Worm (Caenorhabditis elegans) whole organism, early embryonic: ENCODE measurements around the gene str-238.

Experiments
- B0310.2 ChIP-seq: sonication (generic microtip); optimal IDR thresholded peaks from 2 replicates; lab custom pipeline; 2016; ENCODE audit warnings: mild to moderate bottlenecking, missing genetic modification characterization, missing compliant biosample characterization
- F13C5.2 ChIP-seq: sonication (generic microtip); optimal IDR thresholded peaks from 2 replicates; lab custom pipeline; 2017; ENCODE audit warnings: mild to moderate bottlenecking, missing genetic modification characterization, inconsistent platforms, missing compliant biosample characterization
- aly-1 ChIP-seq: sonication (generic microtip); optimal IDR thresholded peaks from 2 replicates; lab custom pipeline; 2016; ENCODE audit warnings: missing genetic modification characterization, missing compliant biosample characterization
- ama-1 ChIP-seq: fragments of 150-350 bp; optimal IDR thresholded peaks from 2 replicates; lab custom pipeline; 2014
- ceh-13 ChIP-seq: fragments of 200-800 bp; sonication (Bioruptor generic); optimal IDR thresholded peaks from 2 replicates; lab custom pipeline; 2018; ENCODE audit warnings: mild to moderate bottlenecking, missing genetic modification characterization, missing compliant biosample characterization
- ceh-36 ChIP-seq: sonication (generic microtip); optimal IDR thresholded peaks from 2 replicates; lab custom pipeline; 2016; ENCODE audit warnings: missing genetic modification characterization, inconsistent platforms, missing compliant biosample characterization
- ets-7 ChIP-seq: sonication (generic microtip); optimal IDR thresholded peaks from 2 replicates; lab custom pipeline; 2016; ENCODE audit warnings: missing genotype, missing genetic modification characterization, missing compliant biosample characterization
- flt-1 ChIP-seq: fragments of 200-800 bp; sonication (Bioruptor generic); IDR thresholded peaks from 2 replicates; pipeline ENCODE4 v1.3.6; 2022; ENCODE audit warnings: missing genetic modification characterization, missing compliant biosample characterization
- hmbx-1 ChIP-seq: sonication (generic microtip); optimal IDR thresholded peaks from 2 replicates; lab custom pipeline; 2016; ENCODE audit warnings: mild to moderate bottlenecking, missing genetic modification characterization, missing compliant biosample characterization
- hmg-4 ChIP-seq: fragments of 200-800 bp; sonication (Bioruptor generic); optimal IDR thresholded peaks from 2 replicates; lab custom pipeline; 2018; ENCODE audit warnings: mild to moderate bottlenecking, missing genetic modification characterization, missing compliant biosample characterization
- hnd-1 ChIP-seq: sonication (generic microtip); optimal IDR thresholded peaks from 2 replicates; lab custom pipeline; 2016; ENCODE audit warnings: missing genetic modification characterization, missing compliant biosample characterization
- pes-1 ChIP-seq: fragments of 200-800 bp; sonication (Bioruptor generic); IDR thresholded peaks from 2 replicates; pipeline ENCODE4 v1.3.6; 2022; ENCODE audit warnings: missing genetic modification reagents, missing genetic modification characterization, missing compliant biosample characterization
- scrt-1 ChIP-seq: fragments of 200-800 bp; sonication (Bioruptor generic); IDR thresholded peaks from 2 replicates; pipeline ENCODE4 v1.3.6; 2022; ENCODE audit warnings: missing genetic modification characterization, missing compliant biosample characterization
- sea-1 ChIP-seq: fragments of 200-800 bp; sonication (Bioruptor generic); conservative IDR thresholded peaks from 2 replicates; pipeline ENCODE4 v1.3.6; 2022; ENCODE audit warnings: missing genetic modification characterization, missing compliant biosample characterization
- tbx-11 ChIP-seq: fragments of 200-800 bp; sonication (Bioruptor generic); IDR thresholded peaks from 2 replicates; pipeline ENCODE4 v1.3.6; 2022; ENCODE audit warnings: missing genetic modification characterization, missing compliant biosample characterization
- tbx-37 ChIP-seq: fragments of 200-800 bp; sonication (Bioruptor generic); conservative IDR thresholded peaks from 2 replicates; pipeline ENCODE4 v1.3.6; 2022; ENCODE audit warnings: missing genetic modification reagents, missing genetic modification characterization, missing compliant biosample characterization
- tra-4 ChIP-seq: sonication (generic microtip); optimal IDR thresholded peaks from 2 replicates; lab custom pipeline; 2017; ENCODE audit warnings: missing genetic modification characterization, missing compliant biosample characterization

The str-238 gene

ce11 chrV:741820-742219, 23.0 kb upstream of the str-238 start, which contains the start of gene C05E4.7:
C05E4.7 (plus strand) TSS chrV:742120.
- no peak for TF ChIP-seq sea-1 (GFP tag; lab: Robert Waterston, UW)

DNA sequence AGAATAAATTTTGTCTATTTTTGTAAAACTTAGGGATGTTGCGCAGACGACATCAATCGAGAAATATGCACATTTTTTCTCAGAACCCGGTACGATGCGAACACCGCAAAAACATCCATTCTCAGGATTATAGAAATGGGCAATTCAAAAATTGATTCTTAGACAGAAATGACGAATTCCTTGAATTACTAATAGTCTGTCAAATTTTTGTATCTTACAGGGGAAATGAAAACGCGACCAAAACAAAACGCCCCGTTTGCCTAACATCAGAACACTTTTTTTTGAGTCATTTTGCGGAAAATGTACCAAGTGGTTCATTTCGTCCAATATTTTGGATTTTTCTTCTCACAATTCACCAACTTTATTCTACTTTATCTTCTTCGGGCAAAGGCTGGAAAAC, 21.5 kb upstream of the str-238 start, which contains the start of gene str-134:
str-134 (plus strand) TSS at position 301 of the 400 bp plus-strand sequence.
- TF ChIP-seq tbx-11 (GFP tag; lab: Robert Waterston, UW) (no peak), ceh-36 (no peak), hmbx-1 (tag; lab: Kevin White, UChicago) (no peak), B0310.2 (tag; lab: Kevin White, UChicago) (no peak), hmg-4 (GFP tag; lab: Kevin White, UChicago) (no peak), ceh-13 (no peak), hnd-1 (tag; lab: Kevin White, UChicago) (no peak), sea-1 (GFP tag; lab: Robert Waterston, UW) (no peak), tra-4 (tag; lab: Kevin White, UChicago) (no peak), ama-1 (lab: Kevin White, UChicago) (no peak), flt-1 (no peak), aly-1 (tag; lab: Kevin White, UChicago) (no peak), ets-7 (tag; lab: Kevin White, UChicago) (no peak), scrt-1 (GFP tag; lab: Robert Waterston, UW) (no peak), tbx-37 (GFP tag; lab: Robert Waterston, UW) (no peak)

DNA sequence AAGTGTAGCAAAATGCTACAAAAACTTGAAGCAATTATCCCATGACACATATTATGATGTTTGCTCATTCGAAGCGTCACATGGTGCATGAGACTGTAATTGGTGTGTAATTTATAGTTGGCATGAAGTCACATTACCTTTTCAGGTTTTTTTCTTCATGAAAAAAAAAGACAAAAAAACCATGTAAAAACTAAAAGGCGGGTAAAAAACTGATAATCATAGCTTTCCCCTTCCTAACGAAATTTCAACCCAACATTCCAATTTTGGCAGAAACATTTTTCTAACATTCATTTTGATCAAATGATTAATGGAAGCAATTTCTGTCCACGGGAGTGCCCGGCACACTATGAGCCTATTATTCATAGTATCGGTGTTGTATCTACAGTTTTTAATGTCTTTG, 16.8 kb upstream of the str-238 start, which contains the start of gene sri-4:
sri-4 (plus strand) TSS at position 301 of the 400 bp plus-strand sequence.
- no peak for TF ChIP-seq ceh-13

ce11 chrV:752679-753333, 12.0 kb upstream of the str-238 start, which contains the start of the genes str-262 and srp-1:
str-262 (minus strand) TSS chrV:752779.
srp-1 (plus strand) TSS chrV:753283.
- TF ChIP-seq B0310.2 (tag; lab: Kevin White, UChicago) = no peak
- no peak for TF ChIP-seq tbx-37 (GFP tag; lab: Robert Waterston, UW)
- TF ChIP-seq ets-7 (tag; lab: Kevin White, UChicago) = no peak
- TF ChIP-seq aly-1 (tag; lab: Kevin White, UChicago) = no peak
- no peak for TF ChIP-seq flt-1
- no peak for TF ChIP-seq tra-4 (tag; lab: Kevin White, UChicago)
- TF ChIP-seq sea-1 (GFP tag; lab: Robert Waterston, UW) = no peak
- TF ChIP-seq ceh-36 = no peak
- TF ChIP-seq pes-1 (GFP tag; lab: Robert Waterston, UW) = no peak

ce11 chrV:756169-756568, 8.7 kb upstream of the str-238 start, which contains the start of gene str-20:
str-20 (plus strand) TSS chrV:756469.
- no peak for TF ChIP-seq scrt-1 (GFP tag; lab: Robert Waterston, UW)
- TF ChIP-seq ceh-13 = no peak
- TF ChIP-seq tbx-37 (GFP tag; lab: Robert Waterston, UW) = no peak
- TF ChIP-seq tbx-11 (GFP tag; lab: Robert Waterston, UW) = no peak
- no peak for TF ChIP-seq pes-1 (GFP tag; lab: Robert Waterston, UW)
- TF ChIP-seq hnd-1 (tag; lab: Kevin White, UChicago) = no peak
- no peak for TF ChIP-seq ceh-36
- TF ChIP-seq sea-1 (GFP tag; lab: Robert Waterston, UW) = no peak
- no peak for TF ChIP-seq flt-1
- no peak for TF ChIP-seq B0310.2 (tag; lab: Kevin White, UChicago)
- TF ChIP-seq hmg-4 (GFP tag; lab: Kevin White, UChicago) = no peak
- TF ChIP-seq hmbx-1 (tag; lab: Kevin White, UChicago) = no peak
- TF ChIP-seq ets-7 (tag; lab: Kevin White, UChicago) = no peak

- no peak for TF ChIP-seq tra-4 (tag; lab: Kevin White, UChicago)
- no peak for TF ChIP-seq F13C5.2 (tag; lab: Kevin White, UChicago)
- no peak for TF ChIP-seq flt-1
- TF ChIP-seq sea-1 (GFP tag; lab: Robert Waterston, UW) = no peak
- no peak for TF ChIP-seq pes-1 (GFP tag; lab: Robert Waterston, UW)
- TF ChIP-seq scrt-1 (GFP tag; lab: Robert Waterston, UW) = no peak
- TF ChIP-seq hmg-4 (GFP tag; lab: Kevin White, UChicago) = no peak
- TF ChIP-seq ceh-13 = no peak
- TF ChIP-seq ets-7 (tag; lab: Kevin White, UChicago) = no peak
These were observed 3.6 kb upstream of the str-238 start, which contains the start of gene C05E4.15 for ce11 chrV:761235-761634. C05E4.15 (minus strand) TSS chrV:761335.

DNA sequence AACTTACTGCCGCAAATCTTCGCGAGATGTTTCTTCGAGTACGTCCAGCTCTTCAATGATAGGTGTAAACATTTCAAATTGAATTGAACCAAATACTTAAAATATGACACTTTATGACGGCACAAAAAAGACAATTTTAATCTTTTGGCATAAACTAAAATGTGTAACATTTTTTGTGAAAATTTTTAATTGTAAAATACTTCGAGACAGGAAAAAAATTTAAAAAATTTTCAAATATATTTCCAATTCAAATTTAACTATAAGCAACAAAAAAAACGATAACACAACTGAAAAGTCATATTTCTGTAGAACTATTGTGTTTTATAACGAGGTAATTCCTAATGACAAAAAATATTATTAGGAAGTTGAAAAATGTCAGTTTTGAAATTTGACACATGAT, 3.0 kb upstream of the str-238 start, which contains the start of gene C05E4.12:
C05E4.12 (minus strand) TSS at position 101 of the 400 bp plus-strand sequence.
- TF ChIP-seq tbx-11 (GFP tag; lab: Robert Waterston, UW) (no peak), tra-4 (tag; lab: Kevin White, UChicago) (no peak), B0310.2 (tag; lab: Kevin White, UChicago) (no peak), ama-1 (lab: Kevin White, UChicago) (no peak), hmbx-1 (tag; lab: Kevin White, UChicago) (no peak), scrt-1 (GFP tag; lab: Robert Waterston, UW) (no peak), hmg-4 (GFP tag; lab: Kevin White, UChicago) (no peak), aly-1 (tag; lab: Kevin White, UChicago) (no peak), flt-1 (no peak), ceh-13 (no peak), F13C5.2 (tag; lab: Kevin White, UChicago) (no peak), hnd-1 (tag; lab: Kevin White, UChicago) (no peak), ceh-36 (no peak), sea-1 (GFP tag; lab: Robert Waterston, UW) (no peak), tbx-37 (GFP tag; lab: Robert Waterston, UW) (no peak), pes-1 (GFP tag; lab: Robert Waterston, UW) (no peak)
